Fruit fly (Drosophila melanogaster) whole organism, embryonic: Measurements from ENCODE around the gene Cyp6d4.

Experiments
- ATbp ChIP-seq: fragments of 200-800 bp; sonication (Bioruptor generic); optimal IDR thresholded peaks from 2 replicates; lab custom pipeline; 2017; ENCODE audit warnings: missing biosample characterization, mild to moderate bottlenecking, missing genetic modification characterization, missing genetic modification reagents
- Ada2b ChIP-seq: fragments of 200-800 bp; sonication (Bioruptor generic); IDR thresholded peaks from 2 replicates; pipeline ENCODE4 v1.3.6; 2022; ENCODE audit warnings: missing biosample characterization, missing genetic modification characterization
- B-H1 ChIP-seq: fragments of 200-800 bp; sonication (Bioruptor generic); IDR thresholded peaks from 3 replicates; pipeline ENCODE4 v1.3.6; 2022; ENCODE audit warnings: missing biosample characterization, missing genetic modification characterization
- Blimp-1 ChIP-seq: fragments of 200-800 bp; sonication (Bioruptor generic); optimal IDR thresholded peaks from 3 replicates; lab custom pipeline; 2018; ENCODE audit warnings: missing biosample characterization, missing genetic modification characterization, mild to moderate bottlenecking, moderate library complexity, missing genetic modification reagents
- CG11085 ChIP-seq: fragments of 200-800 bp; sonication (Bioruptor generic); IDR thresholded peaks from 2 replicates; pipeline ENCODE4 v1.3.6; 2022; ENCODE audit warnings: missing biosample characterization, missing genetic modification characterization
- CG11398 ChIP-seq: fragments of 200-800 bp; sonication (Bioruptor generic); optimal IDR thresholded peaks from 2 replicates; lab custom pipeline; 2016; ENCODE audit warnings: missing biosample characterization, missing genetic modification characterization
- CG11696 ChIP-seq: fragments of 200-800 bp; sonication (Bioruptor generic); IDR thresholded peaks from 2 replicates; pipeline ENCODE4 v1.3.6; 2022; ENCODE audit warnings: missing biosample characterization, missing genetic modification characterization
- CG12942 ChIP-seq: fragments of 200-800 bp; sonication (Bioruptor generic); optimal IDR thresholded peaks from 3 replicates; lab custom pipeline; 2016; ENCODE audit warnings: missing biosample characterization, missing genetic modification characterization
- CG14667 ChIP-seq: fragments of 200-800 bp; sonication (Bioruptor generic); IDR thresholded peaks from 2 replicates; pipeline ENCODE4 v1.3.6; 2022; ENCODE audit warnings: missing biosample characterization, missing genetic modification characterization
- CG1647 ChIP-seq: fragments of 200-800 bp; sonication (Bioruptor generic); optimal IDR thresholded peaks from 3 replicates; lab custom pipeline; 2016; ENCODE audit warnings: missing biosample characterization, missing genetic modification characterization
- CG16813 ChIP-seq: fragments of 200-800 bp; sonication (Bioruptor generic); IDR thresholded peaks from 3 replicates; pipeline ENCODE4 v1.3.6; 2022; ENCODE audit warnings: missing biosample characterization, missing genetic modification characterization; ENCODE audit not compliant: partially characterized antibody
- CG16815 ChIP-seq: fragments of 200-800 bp; sonication (Bioruptor generic); optimal IDR thresholded peaks from 3 replicates; lab custom pipeline; 2017; ENCODE audit warnings: missing biosample characterization, mild to moderate bottlenecking, missing genetic modification characterization
- CG17328 ChIP-seq: fragments of 200-800 bp; sonication (Bioruptor generic); IDR thresholded peaks from 2 replicates; pipeline ENCODE4 v1.3.6; 2022; ENCODE audit warnings: missing biosample characterization, missing genetic modification characterization
- CG17385 ChIP-seq: fragments of 200-800 bp; sonication (Bioruptor generic); optimal IDR thresholded peaks from 3 replicates; lab custom pipeline; 2018; ENCODE audit warnings: missing biosample characterization, mild to moderate bottlenecking, missing genetic modification characterization
- CG18476 ChIP-seq: fragments of 200-800 bp; sonication (Bioruptor generic); optimal IDR thresholded peaks from 2 replicates; lab custom pipeline; 2016; ENCODE audit warnings: missing biosample characterization, mild to moderate bottlenecking, missing genetic modification characterization
- CG18619 ChIP-seq: fragments of 200-800 bp; sonication (Bioruptor generic); optimal IDR thresholded peaks from 3 replicates; lab custom pipeline; 2017; ENCODE audit warnings: missing biosample characterization, mild to moderate bottlenecking, missing genetic modification characterization
- CG31365 ChIP-seq: fragments of 200-800 bp; sonication (Bioruptor generic); optimal IDR thresholded peaks from 2 replicates; lab custom pipeline; 2018; ENCODE audit warnings: missing biosample characterization, mild to moderate bottlenecking, missing genetic modification characterization
- CG32532 ChIP-seq: fragments of 200-800 bp; sonication (Bioruptor generic); IDR thresholded peaks from 2 replicates; pipeline ENCODE4 v1.3.6; 2022; ENCODE audit warnings: missing biosample characterization, missing genetic modification characterization
- CG43689 ChIP-seq: fragments of 200-800 bp; sonication (Bioruptor generic); IDR thresholded peaks from 2 replicates; pipeline ENCODE4 v1.3.6; 2022; ENCODE audit warnings: missing biosample characterization, missing genetic modification characterization
- CG6654 ChIP-seq: fragments of 200-800 bp; sonication (Bioruptor generic); optimal IDR thresholded peaks from 2 replicates; lab custom pipeline; 2017; ENCODE audit warnings: missing biosample characterization, mild to moderate bottlenecking, missing genetic modification characterization
- CG6791 ChIP-seq: fragments of 200-800 bp; sonication (Bioruptor generic); IDR thresholded peaks from 3 replicates; pipeline ENCODE4 v1.3.6; 2022; ENCODE audit warnings: missing biosample characterization, missing genetic modification characterization; ENCODE audit not compliant: partially characterized antibody
- CG7372 ChIP-seq: fragments of 200-800 bp; sonication (Bioruptor generic); IDR thresholded peaks from 2 replicates; pipeline ENCODE4 v1.3.6; 2022; ENCODE audit warnings: missing biosample characterization, missing genetic modification characterization
- CG7786 ChIP-seq: fragments of 200-800 bp; sonication (Bioruptor generic); optimal IDR thresholded peaks from 2 replicates; lab custom pipeline; 2016; ENCODE audit warnings: missing biosample characterization, missing genetic modification characterization
- CG8478 ChIP-seq: fragments of >200 bp; optimal IDR thresholded peaks from 2 replicates; lab custom pipeline; 2018
- CG9932 ChIP-seq: fragments of 200-800 bp; sonication (Bioruptor generic); IDR thresholded peaks from 2 replicates; pipeline ENCODE4 v1.3.6; 2022; ENCODE audit warnings: missing biosample characterization, missing genetic modification characterization
- CHES-1-like ChIP-seq: fragments of 200-800 bp; sonication (Bioruptor generic); optimal IDR thresholded peaks from 2 replicates; lab custom pipeline; 2016; ENCODE audit warnings: missing biosample characterization, missing genetic modification characterization
- Dll ChIP-seq: fragments of 200-800 bp; sonication (Bioruptor generic); IDR thresholded peaks from 4 replicates; pipeline ENCODE4 v1.3.6; 2022; ENCODE audit warnings: missing biosample characterization, missing genetic modification characterization; ENCODE audit not compliant: partially characterized antibody
- Hmx ChIP-seq: fragments of 200-800 bp; sonication (Bioruptor generic); optimal IDR thresholded peaks from 2 replicates; lab custom pipeline; 2016; ENCODE audit warnings: missing biosample characterization, missing genetic modification characterization
- Hsf ChIP-seq: fragments of 200-800 bp; sonication (Bioruptor generic); optimal IDR thresholded peaks from 3 replicates; lab custom pipeline; 2016; ENCODE audit warnings: missing biosample characterization, missing genetic modification characterization
- Max ChIP-seq: fragments of 200-800 bp; sonication (Bioruptor generic); optimal IDR thresholded peaks from 2 replicates; lab custom pipeline; 2016; ENCODE audit warnings: missing biosample characterization, mild to moderate bottlenecking, missing genetic modification characterization
- Neu2 ChIP-seq: fragments of 200-800 bp; sonication (Bioruptor generic); optimal IDR thresholded peaks from 3 replicates; lab custom pipeline; 2016; ENCODE audit warnings: missing biosample characterization, missing genetic modification characterization, borderline replicate concordance
- NfI ChIP-seq: fragments of 200-800 bp; sonication (Bioruptor generic); optimal IDR thresholded peaks from 3 replicates; lab custom pipeline; 2018; ENCODE audit warnings: missing biosample characterization, mild to moderate bottlenecking, missing genetic modification characterization, moderate library complexity
- Opbp ChIP-seq: fragments of 200-800 bp; sonication (Bioruptor generic); IDR thresholded peaks from 3 replicates; pipeline ENCODE4 v1.3.6; 2022; ENCODE audit warnings: missing biosample characterization, missing genetic modification characterization; ENCODE audit not compliant: partially characterized antibody
- Pdp1 ChIP-seq, 2 experiments: fragments of 200-800 bp; sonication (Bioruptor generic); optimal IDR thresholded peaks; 3 replicates each; lab custom pipeline; 2016; ENCODE audit warnings: missing biosample characterization in 2 of 2, missing genetic modification characterization in 2 of 2, mild to moderate bottlenecking in 1 of 2, moderate library complexity in 1 of 2
- Sin3A ChIP-seq: fragments of >200 bp; optimal IDR thresholded peaks from 2 replicates; lab custom pipeline; 2018
- Ssrp ChIP-seq: fragments of 200-800 bp; sonication (Bioruptor generic); optimal IDR thresholded peaks from 2 replicates; lab custom pipeline; 2018; ENCODE audit warnings: missing biosample characterization, mild to moderate bottlenecking, missing genetic modification characterization, moderate library complexity
- Vsx1 ChIP-seq: fragments of 200-800 bp; sonication (Bioruptor generic); optimal IDR thresholded peaks from 2 replicates; lab custom pipeline; 2017; ENCODE audit warnings: missing biosample characterization, mild to moderate bottlenecking, missing genetic modification characterization, missing genetic modification reagents
- danr ChIP-seq: fragments of 200-800 bp; sonication (Bioruptor generic); IDR thresholded peaks from 2 replicates; pipeline ENCODE4 v1.3.6; 2022; ENCODE audit warnings: missing biosample characterization, missing genetic modification characterization
- klu ChIP-seq: fragments of 200-800 bp; sonication (Bioruptor generic); IDR thresholded peaks from 2 replicates; pipeline ENCODE4 v1.3.6; 2022; ENCODE audit warnings: missing biosample characterization, missing genetic modification characterization
- maf-S ChIP-seq: fragments of 200-800 bp; sonication (Bioruptor generic); optimal IDR thresholded peaks from 2 replicates; lab custom pipeline; 2016; ENCODE audit warnings: missing biosample characterization, missing genetic modification characterization
- odd ChIP-seq: fragments of 200-800 bp; sonication (Bioruptor generic); optimal IDR thresholded peaks from 2 replicates; lab custom pipeline; 2017; ENCODE audit warnings: missing biosample characterization, mild to moderate bottlenecking, missing genetic modification characterization
- pb ChIP-seq: fragments of 200-800 bp; sonication (Bioruptor generic); optimal IDR thresholded peaks from 3 replicates; lab custom pipeline; 2016; ENCODE audit warnings: missing biosample characterization, missing genetic modification characterization
- pfk ChIP-seq: fragments of 200-800 bp; sonication (Bioruptor generic); optimal IDR thresholded peaks from 2 replicates; lab custom pipeline; 2018; ENCODE audit warnings: missing biosample characterization, mild to moderate bottlenecking, missing genetic modification characterization, moderate library complexity
- sd ChIP-seq: fragments of 200-800 bp; sonication (Bioruptor generic); optimal IDR thresholded peaks from 3 replicates; lab custom pipeline; 2018; ENCODE audit warnings: missing biosample characterization, mild to moderate bottlenecking, missing genetic modification characterization, moderate library complexity
- sisA ChIP-seq: fragments of 200-800 bp; sonication (Bioruptor generic); IDR thresholded peaks from 2 replicates; pipeline ENCODE4 v1.3.6; 2022; ENCODE audit warnings: missing biosample characterization, missing genetic modification characterization
- sqz ChIP-seq: fragments of 200-800 bp; sonication (Bioruptor generic); optimal IDR thresholded peaks from 3 replicates; lab custom pipeline; 2018; ENCODE audit warnings: missing biosample characterization, mild to moderate bottlenecking, missing genetic modification characterization
- ssp ChIP-seq: fragments of 200-800 bp; sonication (Bioruptor generic); IDR thresholded peaks from 2 replicates; pipeline ENCODE4 v1.3.6; 2022; ENCODE audit warnings: missing biosample characterization, missing genetic modification characterization
- stwl ChIP-seq: fragments of 200-800 bp; sonication (Bioruptor generic); optimal IDR thresholded peaks from 3 replicates; lab custom pipeline; 2018; ENCODE audit warnings: missing biosample characterization, mild to moderate bottlenecking, missing genetic modification characterization, moderate library complexity
- trh ChIP-seq: fragments of 200-800 bp; sonication (Bioruptor generic); optimal IDR thresholded peaks from 2 replicates; lab custom pipeline; 2016; ENCODE audit warnings: missing biosample characterization, missing genetic modification characterization
- z ChIP-seq: fragments of 200-800 bp; sonication (Bioruptor generic); IDR thresholded peaks from 3 replicates; pipeline ENCODE4 v1.3.6; 2022; ENCODE audit warnings: missing biosample characterization, missing genetic modification characterization
- zen2 ChIP-seq: fragments of 200-800 bp; sonication (Bioruptor generic); IDR thresholded peaks from 3 replicates; pipeline ENCODE4 v1.3.6; 2022; ENCODE audit warnings: missing biosample characterization, missing genetic modification characterization; ENCODE audit not compliant: partially characterized antibody

Gene Cyp6d4

DNA sequence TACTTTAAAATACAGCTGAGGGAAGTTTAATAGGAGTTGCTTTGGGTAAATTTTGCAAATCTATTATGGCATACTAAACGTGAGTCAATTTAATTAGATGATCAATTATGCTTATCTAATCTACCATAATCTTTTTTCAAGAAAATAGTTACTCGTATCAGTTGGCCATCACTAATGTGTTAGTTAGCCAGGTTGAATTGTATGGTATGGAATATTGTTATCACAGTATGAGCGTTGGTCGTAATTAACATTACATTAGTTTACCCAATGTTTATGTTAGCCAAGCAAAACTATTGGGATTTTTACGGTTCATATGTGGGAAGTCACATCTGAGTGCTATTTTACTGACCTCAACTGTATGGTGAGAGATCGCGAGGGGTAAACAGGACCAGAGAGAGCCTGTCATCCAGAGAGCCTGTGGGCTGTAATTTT, 24.6 kb upstream of the Cyp6d4 start (continued):
- TF ChIP-seq stwl (tag; lab: Kevin White, UChicago), result peak; percentile 33
- peak; percentile 92 for TF ChIP-seq CG16815 (GFP tag; lab: Kevin White, UChicago)
- TF ChIP-seq pb (GFP tag; lab: Kevin White, UChicago), result peak; percentile 72
- TF ChIP-seq zen2 (GFP tag; lab: Robert Waterston, UW), result no peak
- no peak for TF ChIP-seq CG32532 (GFP tag; lab: Robert Waterston, UW)
- TF ChIP-seq CG18619 (GFP tag; lab: Kevin White, UChicago), result peak; percentile 51
- peak; percentile 59 for TF ChIP-seq Blimp-1 (GFP tag; lab: Kevin White, UChicago)
- peak; percentile 60 for TF ChIP-seq sqz
- TF ChIP-seq CG14667, result no peak
- no peak for TF ChIP-seq Hmx (GFP tag; lab: Kevin White, UChicago)
- peak; percentile 41 for TF ChIP-seq CG1647
- TF ChIP-seq Dll (GFP tag; lab: Robert Waterston, UW), result no peak
- peak; percentile 54 for TF ChIP-seq CG12942
- TF ChIP-seq danr (GFP tag; lab: Robert Waterston, UW), result no peak
- 0 out of 2 replicates have a peak, but pooled peaks have one; percentile 16 for TF ChIP-seq ssp (GFP tag; lab: Robert Waterston, UW)
- no peak for TF ChIP-seq CG6654 (GFP tag; lab: Kevin White, UChicago)
- peak; percentile 42 for TF ChIP-seq Ada2b (GFP tag; lab: Robert Waterston, UW)
- TF ChIP-seq NfI, result peak; percentile 32
- peak; percentile 75 for TF ChIP-seq Hsf (GFP tag; lab: Kevin White, UChicago)
- peak; percentile 34; the same call in 1 of the 2 replicates for TF ChIP-seq CG17328
- no peak for TF ChIP-seq CG6791 (GFP tag; lab: Robert Waterston, UW)
- peak; percentile 70 for TF ChIP-seq Ssrp (tag; lab: Kevin White, UChicago)
- no peak for TF ChIP-seq CG8478 (lab: Kevin White, UChicago)
- peak; percentile 36 for TF ChIP-seq CG17385 (GFP tag; lab: Kevin White, UChicago)
- no peak for TF ChIP-seq z (GFP tag; lab: Robert Waterston, UW)
- TF ChIP-seq B-H1 (GFP tag; lab: Robert Waterston, UW), result no peak
- TF ChIP-seq CG18476 (GFP tag; lab: Kevin White, UChicago), result peak; percentile 69
- no peak for TF ChIP-seq sisA (GFP tag; lab: Robert Waterston, UW)
- TF ChIP-seq CG7786 (GFP tag; lab: Kevin White, UChicago), result peak; percentile 80
- no peak for TF ChIP-seq pfk (GFP tag; lab: Kevin White, UChicago)
- peak; percentile 71 for TF ChIP-seq CHES-1-like (GFP tag; lab: Kevin White, UChicago)
- peak; percentile 54 for TF ChIP-seq maf-S
- TF ChIP-seq Max (GFP tag; lab: Kevin White, UChicago), result peak; percentile 62
- peak; percentile 69 for TF ChIP-seq Neu2 (GFP tag; lab: Kevin White, UChicago)
- TF ChIP-seq CG9932, result no peak
- no peak for TF ChIP-seq trh
- TF ChIP-seq klu (GFP tag; lab: Robert Waterston, UW), result 0 out of 2 replicates have a peak, but pooled peaks have one; percentile 40
- peak; percentile 68 for TF ChIP-seq CG11398 (GFP tag; lab: Kevin White, UChicago)
- TF ChIP-seq Pdp1 (GFP tag; optimal IDR thresholded peaks at IDR 0.05; lab: Kevin White, UChicago), result peak; percentile 69 to 79
- TF ChIP-seq odd (GFP tag; lab: Kevin White, UChicago), result peak; percentile 55
- no peak for TF ChIP-seq Sin3A (lab: Kevin White, UChicago)
- TF ChIP-seq CG11696 (GFP tag; lab: Robert Waterston, UW), result peak; percentile 96
- peak; percentile 6 for TF ChIP-seq sd (tag; lab: Kevin White, UChicago)
- TF ChIP-seq CG31365 (tag; lab: Kevin White, UChicago), result no peak
- no peak for TF ChIP-seq ATbp (GFP tag; lab: Kevin White, UChicago)
- no peak for TF ChIP-seq CG11085 (GFP tag; lab: Robert Waterston, UW)
- no peak for TF ChIP-seq CG43689 (GFP tag; lab: Robert Waterston, UW)
- no peak for TF ChIP-seq Opbp (GFP tag; lab: Robert Waterston, UW)
- no peak for TF ChIP-seq CG16813
- no peak for TF ChIP-seq CG7372 (GFP tag; lab: Robert Waterston, UW)
- TF ChIP-seq Vsx1 (GFP tag; lab: Kevin White, UChicago), result peak; percentile 33
